Worm (Caenorhabditis elegans) whole organism, L3 larva: ENCODE measurements around the gene F54D10.4.

ENCODE experiments used
- ZK546.5 ChIP-seq: sonication (generic microtip); optimal IDR thresholded peaks from 2 replicates; lab custom pipeline; 2017; ENCODE audit warnings: missing biosample characterization, missing genetic modification characterization
- aly-2 ChIP-seq: fragments of 150-350 bp; optimal IDR thresholded peaks from 2 replicates; lab custom pipeline; 2014; ENCODE audit warnings: missing biosample characterization, missing genetic modification characterization
- ama-1 ChIP-seq: fragments of 150-350 bp; optimal IDR thresholded peaks from 2 replicates; lab custom pipeline; 2018
- ceh-28 ChIP-seq: fragments of 150-350 bp; optimal IDR thresholded peaks from 2 replicates; lab custom pipeline; 2014; ENCODE audit warnings: missing biosample characterization, missing genetic modification reagents, missing genetic modification characterization
- jun-1 ChIP-seq: fragments of 150-350 bp; optimal IDR thresholded peaks from 2 replicates; lab custom pipeline; 2014; ENCODE audit warnings: missing biosample characterization, missing genetic modification reagents, missing genetic modification characterization
- nfya-1 ChIP-seq: sonication (generic microtip); optimal IDR thresholded peaks from 2 replicates; lab custom pipeline; 2017; ENCODE audit warnings: missing genetic modification characterization, mild to moderate bottlenecking, missing compliant biosample characterization, antibody characterized with exemption, moderate library complexity; ENCODE audit not compliant: insufficient read depth
- nhr-25 ChIP-seq: sonication (generic microtip); optimal IDR thresholded peaks from 2 replicates; lab custom pipeline; 2017; ENCODE audit warnings: missing biosample characterization, missing genetic modification characterization
- pqm-1 ChIP-seq: fragments of 150-350 bp; optimal IDR thresholded peaks from 2 replicates; lab custom pipeline; 2017; ENCODE audit warnings: missing biosample characterization, missing genetic modification characterization, inconsistent platforms
- skn-1 ChIP-seq: fragments of 150-350 bp; optimal IDR thresholded peaks from 2 replicates; lab custom pipeline; 2014; ENCODE audit warnings: missing biosample characterization, missing genetic modification characterization
- tbx-2 ChIP-seq: sonication (generic microtip); optimal IDR thresholded peaks from 2 replicates; lab custom pipeline; 2016; ENCODE audit warnings: mild to moderate bottlenecking, missing genetic modification characterization, missing compliant biosample characterization
- unc-39 ChIP-seq: sonication (generic microtip); optimal IDR thresholded peaks from 4 replicates; lab custom pipeline; 2017; ENCODE audit warnings: missing biosample characterization, missing genetic modification characterization
- unc-62 ChIP-seq: fragments of 150-350 bp; sonication (generic microtip); optimal IDR thresholded peaks from 4 replicates; lab custom pipeline; 2014; ENCODE audit warnings: missing biosample characterization, missing genetic modification reagents, missing genetic modification characterization

DNA sequence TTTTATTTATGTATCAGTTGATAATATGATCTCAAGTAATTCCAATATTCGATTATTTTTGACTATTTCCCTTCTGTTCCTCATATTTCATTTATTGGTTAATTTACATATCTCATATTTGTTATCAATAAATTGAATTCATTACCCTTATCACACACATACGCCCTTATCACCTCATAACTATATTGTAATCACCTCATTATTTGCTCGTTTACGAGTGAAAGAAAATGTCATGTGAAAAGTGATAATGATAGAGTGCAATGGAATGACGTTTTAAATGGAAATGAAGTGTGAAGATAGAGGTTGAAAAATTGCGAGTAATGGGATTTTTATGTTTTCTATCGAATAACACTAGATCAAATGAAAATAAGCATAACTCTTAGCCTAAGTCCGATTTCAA lies 20.3 kb downstream of the F54D10.4 start:
- TF ChIP-seq aly-2 (tag; lab: Kevin White, UChicago) (no peak), unc-62 (GFP tag; lab: Kevin White, UChicago) (no peak), skn-1 (tag; lab: Kevin White, UChicago) (peak; percentile 35), jun-1 (peak; percentile 96), ZK546.5 (no peak), tbx-2 (no peak), ama-1 (no peak), nhr-25 (tag; lab: Kevin White, UChicago) (no peak), unc-39 (tag; lab: Kevin White, UChicago) (no peak), pqm-1 (peak; percentile 100), ceh-28 (no peak), nfya-1 (tag; lab: Kevin White, UChicago) (no peak)
